Fruit fly (Drosophila melanogaster) whole organism, embryonic: Measurements from ENCODE around the gene moody.

Experiments
- Asciz ChIP-seq: fragments of 200-800 bp; sonication (Bioruptor generic); optimal IDR thresholded peaks from 2 replicates; lab custom pipeline; 2017; ENCODE audit warnings: missing biosample characterization, mild to moderate bottlenecking, missing genetic modification characterization, missing genetic modification reagents
- Atf6 ChIP-seq: fragments of 200-800 bp; sonication (Bioruptor generic); IDR thresholded peaks from 2 replicates; pipeline ENCODE4 v1.3.6; 2022; ENCODE audit warnings: missing biosample characterization, missing genetic modification characterization
- BtbVII ChIP-seq: fragments of 200-800 bp; sonication (Bioruptor generic); optimal IDR thresholded peaks from 3 replicates; lab custom pipeline; 2017; ENCODE audit warnings: missing biosample characterization, mild to moderate bottlenecking, missing genetic modification characterization
- CG10462 ChIP-seq: fragments of 200-800 bp; sonication (Bioruptor generic); optimal IDR thresholded peaks from 2 replicates; lab custom pipeline; 2016; ENCODE audit warnings: missing biosample characterization, missing genetic modification characterization
- CG10543 ChIP-seq: fragments of 200-800 bp; sonication (Bioruptor generic); optimal IDR thresholded peaks from 3 replicates; lab custom pipeline; 2017; ENCODE audit warnings: missing biosample characterization, mild to moderate bottlenecking, missing genetic modification characterization, moderate library complexity
- CG12071 ChIP-seq: fragments of 200-800 bp; sonication (Bioruptor generic); optimal IDR thresholded peaks from 3 replicates; lab custom pipeline; 2018; ENCODE audit warnings: missing biosample characterization, mild to moderate bottlenecking, missing genetic modification characterization
- CG12299 ChIP-seq: fragments of 200-800 bp; sonication (Bioruptor generic); optimal IDR thresholded peaks from 2 replicates; lab custom pipeline; 2018; ENCODE audit warnings: missing biosample characterization, mild to moderate bottlenecking, missing genetic modification characterization
- CG12942 ChIP-seq: fragments of 200-800 bp; sonication (Bioruptor generic); optimal IDR thresholded peaks from 3 replicates; lab custom pipeline; 2016; ENCODE audit warnings: missing biosample characterization, missing genetic modification characterization
- CG15479 ChIP-seq: fragments of 200-800 bp; sonication (Bioruptor generic); optimal IDR thresholded peaks from 3 replicates; lab custom pipeline; 2019; ENCODE audit warnings: missing biosample characterization, mild to moderate bottlenecking, missing genetic modification characterization, moderate library complexity
- CG1647 ChIP-seq: fragments of 200-800 bp; sonication (Bioruptor generic); optimal IDR thresholded peaks from 3 replicates; lab custom pipeline; 2016; ENCODE audit warnings: missing biosample characterization, missing genetic modification characterization
- CG16779 ChIP-seq: fragments of 200-800 bp; sonication (Bioruptor generic); IDR thresholded peaks from 2 replicates; pipeline ENCODE4 v1.3.6; 2022; ENCODE audit warnings: missing biosample characterization, missing genetic modification characterization
- CG3065 ChIP-seq: fragments of 200-800 bp; sonication (Bioruptor generic); optimal IDR thresholded peaks from 2 replicates; lab custom pipeline; 2016; ENCODE audit warnings: missing biosample characterization, missing genetic modification characterization
- CG31365 ChIP-seq: fragments of 200-800 bp; sonication (Bioruptor generic); optimal IDR thresholded peaks from 2 replicates; lab custom pipeline; 2018; ENCODE audit warnings: missing biosample characterization, mild to moderate bottlenecking, missing genetic modification characterization
- CG31441 ChIP-seq: fragments of 200-800 bp; sonication (Bioruptor generic); IDR thresholded peaks from 2 replicates; pipeline ENCODE4 v1.3.6; 2022; ENCODE audit warnings: missing biosample characterization, missing genetic modification characterization
- CG3838 ChIP-seq: fragments of 200-800 bp; sonication (Bioruptor generic); optimal IDR thresholded peaks from 3 replicates; lab custom pipeline; 2016; ENCODE audit warnings: missing biosample characterization, missing genetic modification characterization
- CG4360 ChIP-seq: fragments of 200-800 bp; sonication (Bioruptor generic); IDR thresholded peaks from 2 replicates; pipeline ENCODE4 v1.3.6; 2022; ENCODE audit warnings: missing biosample characterization, missing genetic modification characterization
- CG4854 ChIP-seq: fragments of 200-800 bp; sonication (Bioruptor generic); optimal IDR thresholded peaks from 2 replicates; lab custom pipeline; 2016; ENCODE audit warnings: missing biosample characterization, missing genetic modification characterization, inconsistent platforms
- CG6683 ChIP-seq: fragments of 200-800 bp; sonication (Bioruptor generic); optimal IDR thresholded peaks from 2 replicates; lab custom pipeline; 2017; ENCODE audit warnings: missing biosample characterization, mild to moderate bottlenecking, missing genetic modification characterization, missing genetic modification reagents
- CG6813 ChIP-seq: fragments of 200-800 bp; sonication (Bioruptor generic); optimal IDR thresholded peaks from 2 replicates; lab custom pipeline; 2017; ENCODE audit warnings: missing biosample characterization, missing genetic modification characterization, mild to moderate bottlenecking, moderate library complexity, missing genetic modification reagents
- CG7372 ChIP-seq: fragments of 200-800 bp; sonication (Bioruptor generic); IDR thresholded peaks from 2 replicates; pipeline ENCODE4 v1.3.6; 2022; ENCODE audit warnings: missing biosample characterization, missing genetic modification characterization
- CG9797 ChIP-seq: fragments of 200-800 bp; sonication (Bioruptor generic); optimal IDR thresholded peaks from 3 replicates; lab custom pipeline; 2018; ENCODE audit warnings: missing biosample characterization, mild to moderate bottlenecking, missing genetic modification characterization
- CHES-1-like ChIP-seq: fragments of 200-800 bp; sonication (Bioruptor generic); optimal IDR thresholded peaks from 2 replicates; lab custom pipeline; 2016; ENCODE audit warnings: missing biosample characterization, missing genetic modification characterization
- Ets65A ChIP-seq: fragments of 200-800 bp; sonication (Bioruptor generic); peaks from one replicate; lab custom pipeline; 2016; ENCODE audit warnings: missing biosample characterization, missing genetic modification characterization
- GATAe ChIP-seq: fragments of 200-800 bp; sonication (Bioruptor generic); conservative IDR thresholded peaks from 2 replicates; pipeline ENCODE4 v1.3.6; 2022; ENCODE audit warnings: missing biosample characterization, missing genetic modification characterization
- HLH54F ChIP-seq: fragments of 200-800 bp; sonication (Bioruptor generic); optimal IDR thresholded peaks from 3 replicates; lab custom pipeline; 2016; ENCODE audit warnings: missing biosample characterization, missing genetic modification characterization
- Hr39 ChIP-seq: fragments of >200 bp; optimal IDR thresholded peaks from 2 replicates; lab custom pipeline; 2017
- Hr78 ChIP-seq, 2 experiments: fragments of 200-800 bp in 1 of 2; fragments of >200 bp in 1 of 2; sonication (Bioruptor generic) in 1 of 2; optimal IDR thresholded peaks; 2 replicates each; lab custom pipeline; 2017 to 2019; ENCODE audit warnings: missing biosample characterization in 2 of 2, missing genetic modification characterization in 2 of 2, mild to moderate bottlenecking in 1 of 2, moderate library complexity in 1 of 2
- Oli ChIP-seq: fragments of 200-800 bp; sonication (Bioruptor generic); optimal IDR thresholded peaks from 2 replicates; lab custom pipeline; 2018; ENCODE audit warnings: missing biosample characterization, mild to moderate bottlenecking, missing genetic modification characterization, moderate library complexity
- Opbp ChIP-seq: fragments of 200-800 bp; sonication (Bioruptor generic); IDR thresholded peaks from 3 replicates; pipeline ENCODE4 v1.3.6; 2022; ENCODE audit warnings: missing biosample characterization, missing genetic modification characterization; ENCODE audit not compliant: partially characterized antibody
- Optix ChIP-seq: fragments of 200-800 bp; sonication (Bioruptor generic); IDR thresholded peaks from 3 replicates; pipeline ENCODE4 v1.3.6; 2022; ENCODE audit warnings: missing biosample characterization, missing genetic modification characterization
- Sin3A ChIP-seq: fragments of >200 bp; optimal IDR thresholded peaks from 2 replicates; lab custom pipeline; 2018
- Six4 ChIP-seq: fragments of 200-800 bp; sonication (Bioruptor generic); optimal IDR thresholded peaks from 2 replicates; lab custom pipeline; 2016; ENCODE audit warnings: missing biosample characterization, missing genetic modification characterization
- ab ChIP-seq: fragments of 200-800 bp; sonication (Bioruptor generic); optimal IDR thresholded peaks from 2 replicates; lab custom pipeline; 2016; ENCODE audit warnings: missing biosample characterization, missing genetic modification characterization
- br ChIP-seq: fragments of >200 bp; optimal IDR thresholded peaks from 2 replicates; lab custom pipeline; 2017
- crc ChIP-seq: fragments of 200-800 bp; sonication (Bioruptor generic); optimal IDR thresholded peaks from 2 replicates; lab custom pipeline; 2016; ENCODE audit warnings: missing biosample characterization, missing genetic modification characterization
- crp ChIP-seq, 2 experiments: fragments of 200-800 bp; sonication (Bioruptor generic); optimal IDR thresholded peaks; 2 replicates in 1 of 2; 3 replicates in 1 of 2; lab custom pipeline; 2017; ENCODE audit warnings: missing biosample characterization in 2 of 2, missing genetic modification characterization in 2 of 2, mild to moderate bottlenecking in 1 of 2, moderate library complexity in 1 of 2
- dimm ChIP-seq: fragments of 200-800 bp; sonication (Bioruptor generic); IDR thresholded peaks from 2 replicates; pipeline ENCODE4 v1.3.6; 2022; ENCODE audit warnings: missing biosample characterization, missing genetic modification characterization
- dm ChIP-seq: fragments of 200-800 bp; sonication (Bioruptor generic); optimal IDR thresholded peaks from 3 replicates; lab custom pipeline; 2016; ENCODE audit warnings: missing biosample characterization, missing genetic modification characterization
- dmrt11E ChIP-seq: fragments of 200-800 bp; sonication (Bioruptor generic); optimal IDR thresholded peaks from 3 replicates; lab custom pipeline; 2018; ENCODE audit warnings: missing biosample characterization, mild to moderate bottlenecking, missing genetic modification characterization, moderate library complexity
- ftz-f1 ChIP-seq: fragments of 200-800 bp; sonication (Bioruptor generic); optimal IDR thresholded peaks from 2 replicates; lab custom pipeline; 2016; ENCODE audit warnings: missing biosample characterization, missing genetic modification characterization
- gcm ChIP-seq: fragments of 200-800 bp; sonication (Bioruptor generic); optimal IDR thresholded peaks from 2 replicates; lab custom pipeline; 2019; ENCODE audit warnings: missing biosample characterization, mild to moderate bottlenecking, missing genetic modification characterization, moderate library complexity
- gfzf ChIP-seq: fragments of 200-800 bp; sonication (Bioruptor generic); optimal IDR thresholded peaks from 2 replicates; lab custom pipeline; 2016; ENCODE audit warnings: missing biosample characterization, mild to moderate bottlenecking, missing genetic modification characterization, moderate library complexity
- her ChIP-seq: fragments of 200-800 bp; sonication (Bioruptor generic); optimal IDR thresholded peaks from 2 replicates; lab custom pipeline; 2016; ENCODE audit warnings: missing biosample characterization, missing genetic modification characterization
- pfk ChIP-seq: fragments of 200-800 bp; sonication (Bioruptor generic); optimal IDR thresholded peaks from 2 replicates; lab custom pipeline; 2018; ENCODE audit warnings: missing biosample characterization, mild to moderate bottlenecking, missing genetic modification characterization, moderate library complexity
- sens ChIP-seq: fragments of 200-800 bp; sonication (Bioruptor generic); peaks from one replicate; lab custom pipeline; 2016; ENCODE audit warnings: missing biosample characterization, missing genetic modification characterization
- seq ChIP-seq: fragments of 200-800 bp; sonication (Bioruptor generic); IDR thresholded peaks from 2 replicates; pipeline ENCODE4 v1.3.6; 2022; ENCODE audit warnings: missing biosample characterization, missing genetic modification characterization
- shn ChIP-seq: fragments of 200-800 bp; sonication (Bioruptor generic); optimal IDR thresholded peaks from 3 replicates; lab custom pipeline; 2016; ENCODE audit warnings: missing biosample characterization, missing genetic modification characterization
- slou ChIP-seq: fragments of 200-800 bp; sonication (Bioruptor generic); optimal IDR thresholded peaks from 3 replicates; lab custom pipeline; 2016; ENCODE audit warnings: missing biosample characterization, missing genetic modification characterization
- so ChIP-seq: fragments of 200-800 bp; sonication (Bioruptor generic); IDR thresholded peaks from 3 replicates; pipeline ENCODE4 v1.3.6; 2022; ENCODE audit warnings: missing biosample characterization, missing genetic modification characterization
- stwl ChIP-seq: fragments of 200-800 bp; sonication (Bioruptor generic); optimal IDR thresholded peaks from 3 replicates; lab custom pipeline; 2018; ENCODE audit warnings: missing biosample characterization, mild to moderate bottlenecking, missing genetic modification characterization, moderate library complexity
- trh ChIP-seq: fragments of 200-800 bp; sonication (Bioruptor generic); optimal IDR thresholded peaks from 2 replicates; lab custom pipeline; 2016; ENCODE audit warnings: missing biosample characterization, missing genetic modification characterization

The moody gene

dm6 chrX:2080367-2080927, 30.5 kb upstream of the moody start, which contains the start of the genes CG16903 and Unc-76 (continued):
- TF ChIP-seq Ets65A (GFP tag; lab: Kevin White, UChicago) (peak; percentile 88), gcm (GFP tag; lab: Kevin White, UChicago) (peak; percentile 45), CG1647 (GFP tag; lab: Kevin White, UChicago) (peak; percentile 5), Hr78 (GFP tag; optimal IDR thresholded peaks at IDR 0.05; lab: Kevin White, UChicago) (peak in 1 of 2 experiments; percentile 24), Optix (GFP tag; lab: Robert Waterston, UW) (no peak), pfk (peak; percentile 64), CG4360 (GFP tag; lab: Robert Waterston, UW) (no peak), so (peak; percentile 26; the same call in 1 of the 3 replicates), CG3065 (GFP tag; lab: Kevin White, UChicago) (peak; percentile 2), Opbp (peak; percentile 45; the same call in 1 of the 3 replicates), dimm (GFP tag; lab: Robert Waterston, UW) (no peak), trh (GFP tag; lab: Kevin White, UChicago) (no peak), crc (GFP tag; lab: Kevin White, UChicago) (no peak), CG10462 (no peak), BtbVII (GFP tag; lab: Kevin White, UChicago) (peak; percentile 63), HLH54F (GFP tag; lab: Kevin White, UChicago) (peak; percentile 35), stwl (tag; lab: Kevin White, UChicago) (peak; percentile 75), ab (GFP tag; lab: Kevin White, UChicago) (no peak), seq (peak; percentile 62; the same call in 1 of the 2 replicates), Oli (tag; lab: Kevin White, UChicago) (no peak), CG31365 (tag; lab: Kevin White, UChicago) (peak; percentile 37), her (peak; percentile 58), CG4854 (GFP tag; lab: Kevin White, UChicago) (peak; percentile 14), CG16779 (GFP tag; lab: Robert Waterston, UW) (no peak), CG31441 (GFP tag; lab: Robert Waterston, UW) (peak; percentile 37), CG9797 (peak; percentile 100), Hr39 (no peak), slou (no peak), CG12299 (peak; percentile 51), CG15479 (GFP tag; lab: Kevin White, UChicago) (no peak), br (lab: Kevin White, UChicago) (no peak), CG3838 (GFP tag; lab: Kevin White, UChicago) (no peak), dm (GFP tag; lab: Kevin White, UChicago) (peak; percentile 60), CHES-1-like (GFP tag; lab: Kevin White, UChicago) (peak; percentile 66), CG7372 (GFP tag; lab: Robert Waterston, UW) (no peak), dmrt11E (tag; lab: Kevin White, UChicago) (peak; percentile 8), crp (GFP tag; optimal IDR thresholded peaks at IDR 0.05; lab: Kevin White, UChicago) (peak in 1 of 2 experiments; percentile 32), gfzf (GFP tag; lab: Kevin White, UChicago) (peak; percentile 100), shn (peak; percentile 3), GATAe (GFP tag; lab: Robert Waterston, UW) (no peak), CG10543 (GFP tag; lab: Kevin White, UChicago) (peak; percentile 55), Asciz (GFP tag; lab: Kevin White, UChicago) (peak; percentile 4), ftz-f1 (GFP tag; lab: Kevin White, UChicago) (peak; percentile 70), CG12942 (no peak), Six4 (GFP tag; lab: Kevin White, UChicago) (peak; percentile 7), Sin3A (lab: Kevin White, UChicago) (peak; percentile 77), sens (peak; percentile 82), CG12071 (peak; percentile 53), Atf6 (peak; percentile 24; the same call in 1 of the 2 replicates), CG6813 (GFP tag; lab: Kevin White, UChicago) (peak; percentile 13), CG6683 (GFP tag; lab: Kevin White, UChicago) (no peak)
